Worm (Caenorhabditis elegans) whole organism, early embryonic: ENCODE data around the gene F20B10.3.

Experiments
- flt-1 ChIP-seq: fragments of 200-800 bp; sonication (Bioruptor generic); IDR thresholded peaks from 2 replicates; pipeline ENCODE4 v1.3.6; 2022; ENCODE audit warnings: missing genetic modification characterization, missing compliant biosample characterization
- hnd-1 ChIP-seq: sonication (generic microtip); optimal IDR thresholded peaks from 2 replicates; lab custom pipeline; 2016; ENCODE audit warnings: missing genetic modification characterization, missing compliant biosample characterization
- tra-4 ChIP-seq: sonication (generic microtip); optimal IDR thresholded peaks from 2 replicates; lab custom pipeline; 2017; ENCODE audit warnings: missing genetic modification characterization, missing compliant biosample characterization

ce11 chrIV:12124314-12125084 lies 43.5 kb upstream of the F20B10.3 start, which contains the start of gene dhhc-6:
- TF ChIP-seq hnd-1 (tag; lab: Kevin White, UChicago) (no peak), flt-1 (GFP tag; lab: Robert Waterston, UW) (no peak), tra-4 (tag; lab: Kevin White, UChicago) (no peak)
